Fruit fly (Drosophila melanogaster): Measurements from ENCODE around the gene CG14312.
A peak's percentile ranks its signal among the peaks of the same experiment; 100 is the strongest.

Gene CG14312

DNA sequence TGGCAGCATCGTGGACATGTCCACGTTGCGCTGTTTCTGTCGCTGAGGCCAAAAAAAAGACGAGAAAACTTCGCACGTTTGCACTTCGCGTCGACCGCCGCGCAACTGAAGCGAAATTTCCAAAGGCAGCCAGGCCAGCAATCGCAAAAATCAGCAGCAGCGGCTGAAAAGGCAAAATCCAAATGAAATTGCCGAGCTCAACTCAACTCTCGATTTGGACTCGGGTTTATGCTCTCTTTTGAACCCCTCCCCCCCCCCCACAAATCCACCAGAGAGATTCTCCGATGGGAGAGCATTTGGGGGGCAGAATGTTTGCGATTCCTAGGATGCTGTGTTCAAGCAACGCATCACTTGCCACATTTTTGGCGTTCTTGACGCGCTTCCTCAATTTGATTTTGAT, 31.0 kb upstream of the CG14312 start, which contains the start of gene PKD (continued):
- TF ChIP-seq Hr78 (GFP tag; optimal IDR thresholded peaks at IDR 0.05), result no peak
- no peak for TF ChIP-seq h (optimal IDR thresholded peaks at IDR 0.05)
- TF ChIP-seq D19A (tag; optimal IDR thresholded peaks at IDR 0.05), result no peak
- no peak for TF ChIP-seq CTCF (GFP tag; optimal IDR thresholded peaks at IDR 0.05)
- TF ChIP-seq CG9932 (GFP tag; IDR thresholded peaks at IDR 0.05), result 0 out of 2 replicates have a peak, but pooled peaks have one; percentile 14
- no peak for TF ChIP-seq CG2199 (GFP tag; IDR thresholded peaks at IDR 0.05)
- TF ChIP-seq dysf (GFP tag; IDR thresholded peaks at IDR 0.05), result no peak
- no peak for TF ChIP-seq CG33213 (GFP tag; optimal IDR thresholded peaks at IDR 0.05)
- TF ChIP-seq phol (tag; optimal IDR thresholded peaks at IDR 0.05), result no peak
- no peak for TF ChIP-seq CG7987 (GFP tag; optimal IDR thresholded peaks at IDR 0.05)
- no peak for TF ChIP-seq ftz-f1 (GFP tag; optimal IDR thresholded peaks at IDR 0.05)
- no peak for TF ChIP-seq CG1233 (GFP tag; optimal IDR thresholded peaks at IDR 0.05)
- TF ChIP-seq pfk (GFP tag; optimal IDR thresholded peaks at IDR 0.05), result no peak
- no peak for TF ChIP-seq Pdp1 (GFP tag; optimal IDR thresholded peaks at IDR 0.05)
- no peak for TF ChIP-seq bsh (GFP tag; optimal IDR thresholded peaks at IDR 0.05)
- TF ChIP-seq cas (GFP tag; IDR thresholded peaks at IDR 0.05), result no peak
- TF ChIP-seq nerfin-2 (GFP tag; IDR thresholded peaks at IDR 0.05; ENCODE audit: partially characterized antibody), result no peak
- TF ChIP-seq wek (GFP tag; optimal IDR thresholded peaks at IDR 0.05), result no peak
- TF ChIP-seq slbo (GFP tag; IDR thresholded peaks at IDR 0.05), result no peak
- no peak for TF ChIP-seq CG5180 (GFP tag; optimal IDR thresholded peaks at IDR 0.05)
- no peak for TF ChIP-seq CG17829 (tag; optimal IDR thresholded peaks at IDR 0.05)
- no peak for TF ChIP-seq ATbp (GFP tag; optimal IDR thresholded peaks at IDR 0.05)
- no peak for TF ChIP-seq lab (GFP tag; optimal IDR thresholded peaks at IDR 0.05)
- peak; percentile 41; the same call in 1 of the 2 replicates for TF ChIP-seq Drgx (GFP tag; IDR thresholded peaks at IDR 0.05)
- no peak for TF ChIP-seq CG16863 (GFP tag; optimal IDR thresholded peaks at IDR 0.05)
- TF ChIP-seq Rfx (GFP tag; IDR thresholded peaks at IDR 0.05), result peak; percentile 28; the same call in 1 of the 2 replicates
- TF ChIP-seq Hr3 (GFP tag; optimal IDR thresholded peaks at IDR 0.05), result no peak
- TF ChIP-seq ewg (GFP tag; optimal IDR thresholded peaks at IDR 0.05), result no peak
- 0 out of 3 replicates have a peak, but pooled peaks have one; percentile 37 for TF ChIP-seq CG34224 (GFP tag; IDR thresholded peaks at IDR 0.05; ENCODE audit: partially characterized antibody)
- no peak for TF ChIP-seq gt (GFP tag; IDR thresholded peaks at IDR 0.05)
- no peak for TF ChIP-seq Dip3 (GFP tag; optimal IDR thresholded peaks at IDR 0.05)
- no peak for TF ChIP-seq pum (GFP tag; optimal IDR thresholded peaks at IDR 0.05)
- TF ChIP-seq nom (GFP tag; optimal IDR thresholded peaks at IDR 0.05), result no peak
- no peak for TF ChIP-seq B-H2 (GFP tag; optimal IDR thresholded peaks at IDR 0.05)
- TF ChIP-seq CG15479 (GFP tag; optimal IDR thresholded peaks at IDR 0.05), result no peak
- TF ChIP-seq Myb (GFP tag; optimal IDR thresholded peaks at IDR 0.05), result no peak
- TF ChIP-seq Fer2 (tag; optimal IDR thresholded peaks at IDR 0.05), result no peak
- peak; percentile 1 for TF ChIP-seq CG12071 (GFP tag; optimal IDR thresholded peaks at IDR 0.05)
- no peak for TF ChIP-seq CG10979 (tag; optimal IDR thresholded peaks at IDR 0.05)
- TF ChIP-seq bab2 (GFP tag; optimal IDR thresholded peaks at IDR 0.05), result no peak
- no peak for TF ChIP-seq CG10274 (GFP tag; optimal IDR thresholded peaks at IDR 0.05)
- TF ChIP-seq CG4707 (GFP tag; optimal IDR thresholded peaks at IDR 0.05), result no peak
- TF ChIP-seq CG17568 (GFP tag; optimal IDR thresholded peaks at IDR 0.05), result no peak
- TF ChIP-seq esg (GFP tag; conservative IDR thresholded peaks at IDR 0.05), result no peak
- TF ChIP-seq CG32772 (GFP tag; IDR thresholded peaks at IDR 0.05), result no peak
- no peak for TF ChIP-seq ro (GFP tag; IDR thresholded peaks at IDR 0.05)
- TF ChIP-seq CG13287 (GFP tag; IDR thresholded peaks at IDR 0.05; ENCODE audit: partially characterized antibody), result peak; percentile 8; the same call in 1 of the 2 replicates
- TF ChIP-seq crol (GFP tag; IDR thresholded peaks at IDR 0.05), result peak; percentile 77
- no peak for TF ChIP-seq pan (optimal IDR thresholded peaks at IDR 0.05)
- TF ChIP-seq pan (GFP tag; optimal IDR thresholded peaks at IDR 0.05 in 1 of 2, IDR thresholded peaks at IDR 0.05 in 1 of 2), result no peak
- no peak for TF ChIP-seq CG11456 (GFP tag; IDR thresholded peaks at IDR 0.05)
- TF ChIP-seq CG32767 (GFP tag; IDR thresholded peaks at IDR 0.05), result no peak
